Worm (Caenorhabditis elegans): ENCODE data around the gene lgc-42.

The lgc-42 gene

ce11 chrIII:1955520-1956095, 42.1 kb upstream of the lgc-42 start:
- TF ChIP-seq cebp-2 (GFP tag; IDR thresholded peaks at IDR 0.05) (no peak), F10E7.11 (tag; optimal IDR thresholded peaks at IDR 0.05) (no peak)

- TF ChIP-seq ccch-3 (GFP tag; optimal IDR thresholded peaks at IDR 0.05) (no peak), pbrm-1 (GFP tag; IDR thresholded peaks at IDR 0.05) (no peak)
Observed at ce11 chrIII:1961895-1962506, 35.7 kb upstream of the lgc-42 start, which contains the start of gene mboa-6. Gene mboa-6 (minus strand): TSS chrIII:1961945.

ce11 chrIII:1962552-1962951, 35.1 kb upstream of the lgc-42 start:
- no peak for TF ChIP-seq lin-26 (GFP tag; IDR thresholded peaks at IDR 0.05)
- no peak for TF ChIP-seq Y67H2A.10 (GFP tag; conservative IDR thresholded peaks at IDR 0.05)
- peak; percentile 72 for TF ChIP-seq efl-1 (GFP tag; optimal IDR thresholded peaks at IDR 0.05)
- no peak for TF ChIP-seq ceh-91 (GFP tag; IDR thresholded peaks at IDR 0.05)
- TF ChIP-seq madf-6 (GFP tag; IDR thresholded peaks at IDR 0.05): peak; percentile 69
- 0 out of 2 replicates have a peak, but pooled peaks have one; percentile 7 for TF ChIP-seq F33H1.4 (GFP tag; IDR thresholded peaks at IDR 0.05)
- peak; percentile 78 for TF ChIP-seq nhr-80 (tag; optimal IDR thresholded peaks at IDR 0.05)
- TF ChIP-seq lag-1 (GFP tag; IDR thresholded peaks at IDR 0.05): no peak
- no peak for TF ChIP-seq tbp1 (GFP tag; optimal IDR thresholded peaks at IDR 0.05)
- no peak for TF ChIP-seq nhr-120 (GFP tag; IDR thresholded peaks at IDR 0.05)
- peak; percentile 56 for TF ChIP-seq attf-5 (GFP tag; optimal IDR thresholded peaks at IDR 0.05)
- TF ChIP-seq D2030.7 (GFP tag; IDR thresholded peaks at IDR 0.05): no peak
- TF ChIP-seq Y53G8AR.9 (GFP tag; conservative IDR thresholded peaks at IDR 0.05): no peak
- 0 out of 2 replicates have a peak, but pooled peaks have one; percentile 13 for TF ChIP-seq madf-8 (GFP tag; conservative IDR thresholded peaks at IDR 0.05)
- peak; percentile 58; the same call in 1 of the 2 replicates for TF ChIP-seq dox-1 (GFP tag; IDR thresholded peaks at IDR 0.05)
- peak; percentile 18 for TF ChIP-seq lin-54 (GFP tag; optimal IDR thresholded peaks at IDR 0.05)
- TF ChIP-seq chd-7 (tag; optimal IDR thresholded peaks at IDR 0.05): no peak
- no peak for TF ChIP-seq nfya-2 (GFP tag; IDR thresholded peaks at IDR 0.05)
- no peak for TF ChIP-seq ztf-22 (GFP tag; optimal IDR thresholded peaks at IDR 0.05)
- peak; percentile 23; the same call in 1 of the 2 replicates for TF ChIP-seq mcd-1 (GFP tag; IDR thresholded peaks at IDR 0.05)

- TF ChIP-seq F37B4.10 (GFP tag; IDR thresholded peaks at IDR 0.05) (peak; percentile 92; the same call in 1 of the 2 replicates), F23B12.7 (tag; optimal IDR thresholded peaks at IDR 0.05; ENCODE audit: insufficient read depth) (no peak), snpc-1.1 (tag; optimal IDR thresholded peaks at IDR 0.05; ENCODE audit: insufficient read depth) (peak; percentile 40), attf-6 (GFP tag; IDR thresholded peaks at IDR 0.05) (no peak), let-526 (GFP tag; IDR thresholded peaks at IDR 0.05) (no peak), F33H1.4 (GFP tag; IDR thresholded peaks at IDR 0.05) (no peak), zfh-2 (GFP tag; conservative IDR thresholded peaks at IDR 0.05) (peak; percentile 53), hmg-1.2 (GFP tag; IDR thresholded peaks at IDR 0.05) (no peak), Y79H2A.3 (GFP tag; conservative IDR thresholded peaks at IDR 0.05) (no peak), efl-1 (GFP tag; optimal IDR thresholded peaks at IDR 0.05) (no peak)
Observed at ce11 chrIII:1963128-1963527, 34.5 kb upstream of the lgc-42 start.
